Fruit fly (Drosophila melanogaster) Kc167 (cell line): ENCODE data around the gene CG14881.

ENCODE experiments used
- Myc ChIP-seq: fragments of >200 bp; optimal IDR thresholded peaks from 2 replicates; lab custom pipeline; 2017; ENCODE audit warnings: missing external identifiers
- Sin3A ChIP-seq: fragments of >200 bp; optimal IDR thresholded peaks from 2 replicates; lab custom pipeline; 2018; ENCODE audit warnings: missing external identifiers
- h ChIP-seq: fragments of >200 bp; optimal IDR thresholded peaks from 3 replicates; lab custom pipeline; 2018; ENCODE audit warnings: missing external identifiers
- insv ChIP-seq: fragments of >200 bp; optimal IDR thresholded peaks from 3 replicates; lab custom pipeline; 2018; ENCODE audit warnings: missing external identifiers
- psq ChIP-seq: fragments of >200 bp; optimal IDR thresholded peaks from 2 replicates; lab custom pipeline; 2017; ENCODE audit warnings: missing external identifiers
- ttk ChIP-seq: sonication (Bioruptor generic); optimal IDR thresholded peaks from 2 replicates; lab custom pipeline; 2017; ENCODE audit warnings: missing external identifiers

CG14881 gene

dm6 chr3R:16434599-16434998, at the start of gene CG14881:
CG14881 (plus strand) TSS chr3R:16434899.
- TF ChIP-seq h (lab: Kevin White, UChicago) (no peak), psq (lab: Kevin White, UChicago) (no peak), Myc (no peak), Sin3A (lab: Kevin White, UChicago) (no peak), insv (no peak), ttk (lab: Kevin White, UChicago) (no peak)

dm6 chr3R:16385586-16385985, 49.1 kb upstream of the CG14881 start:
- TF ChIP-seq insv (no peak), Myc (no peak), Sin3A (lab: Kevin White, UChicago) (no peak), psq (lab: Kevin White, UChicago) (no peak), ttk (lab: Kevin White, UChicago) (no peak), h (lab: Kevin White, UChicago) (no peak)

dm6 chr3R:16387039-16387438, 47.7 kb upstream of the CG14881 start:
- TF ChIP-seq ttk (lab: Kevin White, UChicago) = no peak
- no peak for TF ChIP-seq Sin3A (lab: Kevin White, UChicago)
- no peak for TF ChIP-seq psq (lab: Kevin White, UChicago)
- TF ChIP-seq Myc = no peak
- no peak for TF ChIP-seq insv
- no peak for TF ChIP-seq h (lab: Kevin White, UChicago)

- TF ChIP-seq insv (no peak), Sin3A (lab: Kevin White, UChicago) (no peak), Myc (no peak), h (lab: Kevin White, UChicago) (no peak), psq (lab: Kevin White, UChicago) (no peak), ttk (lab: Kevin White, UChicago) (no peak)
These were observed 45.6 kb upstream of the CG14881 start for dm6 chr3R:16389117-16389516.

- no peak for TF ChIP-seq Sin3A (lab: Kevin White, UChicago)
- no peak for TF ChIP-seq insv
- no peak for TF ChIP-seq Myc
- no peak for TF ChIP-seq psq (lab: Kevin White, UChicago)
- no peak for TF ChIP-seq ttk (lab: Kevin White, UChicago)
These were observed 40.2 kb upstream of the CG14881 start for dm6 chr3R:16394531-16394930.

dm6 chr3R:16395448-16395847, 39.3 kb upstream of the CG14881 start:
- TF ChIP-seq Sin3A (lab: Kevin White, UChicago) (no peak), ttk (lab: Kevin White, UChicago) (no peak), h (lab: Kevin White, UChicago) (no peak), Myc (no peak), psq (lab: Kevin White, UChicago) (no peak), insv (no peak)

- no peak for TF ChIP-seq h (lab: Kevin White, UChicago)
These were observed 38.1 kb upstream of the CG14881 start for dm6 chr3R:16396565-16396964.

- no peak for TF ChIP-seq h (lab: Kevin White, UChicago)
- no peak for TF ChIP-seq Sin3A (lab: Kevin White, UChicago)
- TF ChIP-seq insv = no peak
- no peak for TF ChIP-seq Myc
- TF ChIP-seq ttk (lab: Kevin White, UChicago) = no peak
- no peak for TF ChIP-seq psq (lab: Kevin White, UChicago)
These were observed 31.5 kb upstream of the CG14881 start, which contains the start of gene ss for dm6 chr3R:16403023-16403733. ss (minus strand) TSS chr3R:16403690.

dm6 chr3R:16403734-16404057, 31.0 kb upstream of the CG14881 start:
- TF ChIP-seq psq (lab: Kevin White, UChicago) = no peak
- TF ChIP-seq Myc = no peak
- TF ChIP-seq h (lab: Kevin White, UChicago) = no peak
- no peak for TF ChIP-seq Sin3A (lab: Kevin White, UChicago)
- no peak for TF ChIP-seq ttk (lab: Kevin White, UChicago)
- TF ChIP-seq insv = no peak

- no peak for TF ChIP-seq ttk (lab: Kevin White, UChicago)
- TF ChIP-seq Myc = no peak
- TF ChIP-seq Sin3A (lab: Kevin White, UChicago) = no peak
- TF ChIP-seq insv = no peak
- no peak for TF ChIP-seq psq (lab: Kevin White, UChicago)
- no peak for TF ChIP-seq h (lab: Kevin White, UChicago)
These were observed 28.1 kb upstream of the CG14881 start for dm6 chr3R:16406618-16407017.

dm6 chr3R:16408434-16408833, 26.3 kb upstream of the CG14881 start:
- TF ChIP-seq insv (no peak), psq (lab: Kevin White, UChicago) (no peak), Sin3A (lab: Kevin White, UChicago) (no peak), h (lab: Kevin White, UChicago) (no peak), Myc (no peak), ttk (lab: Kevin White, UChicago) (no peak)

dm6 chr3R:16410706-16411105, 24.0 kb upstream of the CG14881 start:
- TF ChIP-seq h (lab: Kevin White, UChicago) (no peak), psq (lab: Kevin White, UChicago) (no peak), Myc (no peak), Sin3A (lab: Kevin White, UChicago) (no peak), insv (no peak), ttk (lab: Kevin White, UChicago) (no peak)

- TF ChIP-seq psq (lab: Kevin White, UChicago) (no peak), Myc (no peak), h (lab: Kevin White, UChicago) (no peak), ttk (lab: Kevin White, UChicago) (no peak), Sin3A (lab: Kevin White, UChicago) (no peak), insv (no peak)
These were observed 21.0 kb upstream of the CG14881 start for dm6 chr3R:16413734-16414133.
